Worm (Caenorhabditis elegans) whole organism, L1 larva: ENCODE data around the gene dgk-1.

Source experiments
- C04F5.9 ChIP-seq: sonication (generic microtip); optimal IDR thresholded peaks from 2 replicates; lab custom pipeline; 2016; ENCODE audit warnings: missing genetic modification characterization, missing compliant biosample characterization
- C16A3.4 ChIP-seq: fragments of 150-350 bp; optimal IDR thresholded peaks from 2 replicates; lab custom pipeline; 2014; ENCODE audit warnings: missing biosample characterization, missing genetic modification characterization
- F16B12.6 ChIP-seq: fragments of 150-350 bp; optimal IDR thresholded peaks from 2 replicates; lab custom pipeline; 2014; ENCODE audit warnings: missing biosample characterization, missing genetic modification characterization
- Y116A8C.19 ChIP-seq: sonication (generic microtip); optimal IDR thresholded peaks from 2 replicates; lab custom pipeline; 2016; ENCODE audit warnings: missing compliant biosample characterization, missing genetic modification characterization, borderline replicate concordance
- alr-1 ChIP-seq: fragments of 200-800 bp; sonication (Bioruptor generic); optimal IDR thresholded peaks from 2 replicates; lab custom pipeline; 2018; ENCODE audit warnings: borderline replicate concordance, mild to moderate bottlenecking, missing genetic modification characterization, missing compliant biosample characterization
- ama-1 ChIP-seq: fragments of 150-350 bp; optimal IDR thresholded peaks from 2 replicates; lab custom pipeline; 2014
- ceh-8 ChIP-seq: fragments of 200-800 bp; sonication (Bioruptor generic); optimal IDR thresholded peaks from 2 replicates; lab custom pipeline; 2018; ENCODE audit warnings: mild to moderate bottlenecking, missing genetic modification characterization, moderate library complexity, missing compliant biosample characterization
- ceh-82 ChIP-seq, 3 experiments: fragments of 150-350 bp in 1 of 3; sonication (generic microtip) in 2 of 3; optimal IDR thresholded peaks; 2 replicates each; lab custom pipeline; 2014 to 2017; ENCODE audit warnings: missing biosample characterization in 3 of 3, missing genetic modification characterization in 3 of 3
- ceh-88 ChIP-seq: fragments of 200-800 bp; sonication (Bioruptor generic); IDR thresholded peaks from 2 replicates; pipeline ENCODE4 v1.3.6; 2022; ENCODE audit warnings: missing genetic modification characterization, missing compliant biosample characterization
- ceh-90 ChIP-seq: sonication (generic microtip); optimal IDR thresholded peaks from 2 replicates; lab custom pipeline; 2016; ENCODE audit warnings: missing genetic modification characterization, missing compliant biosample characterization
- ces-1 ChIP-seq: fragments of 150-350 bp; optimal IDR thresholded peaks from 2 replicates; lab custom pipeline; 2014; ENCODE audit warnings: missing biosample characterization, missing genetic modification reagents, missing genetic modification characterization
- dsc-1 ChIP-seq: sonication (generic microtip); optimal IDR thresholded peaks from 2 replicates; lab custom pipeline; 2016; ENCODE audit warnings: mild to moderate bottlenecking, missing genetic modification characterization, missing compliant biosample characterization
- efl-3 ChIP-seq: fragments of 200-800 bp; sonication (Bioruptor generic); optimal IDR thresholded peaks from 2 replicates; lab custom pipeline; 2018; ENCODE audit warnings: mild to moderate bottlenecking, missing genetic modification characterization, missing compliant biosample characterization
- elt-3 ChIP-seq, 6 experiments: fragments of 150-350 bp in 1 of 6; sonication (generic microtip); optimal IDR thresholded peaks; 2 replicates each; lab custom pipeline; 2017 to 2018; ENCODE audit warnings: missing biosample characterization in 6 of 6, missing genetic modification characterization in 6 of 6, inconsistent platforms in 1 of 6
- fkh-10 ChIP-seq: sonication (generic microtip); optimal IDR thresholded peaks from 2 replicates; lab custom pipeline; 2017; ENCODE audit warnings: missing biosample characterization, missing genetic modification reagents, missing genetic modification characterization
- fos-1 ChIP-seq: fragments of 150-350 bp; optimal IDR thresholded peaks from 2 replicates; lab custom pipeline; 2014; ENCODE audit warnings: missing biosample characterization, missing genetic modification characterization
- grh-1 ChIP-seq: fragments of 200-800 bp; sonication (Bioruptor generic); IDR thresholded peaks from 2 replicates; pipeline ENCODE4 v1.3.6; 2022; ENCODE audit warnings: missing genetic modification reagents, missing genetic modification characterization, missing compliant biosample characterization
- hlh-4 ChIP-seq: sonication (generic microtip); optimal IDR thresholded peaks from 2 replicates; lab custom pipeline; 2016; ENCODE audit warnings: mild to moderate bottlenecking, missing genetic modification characterization, missing compliant biosample characterization
- hpl-2 ChIP-seq: fragments of 150-350 bp; optimal IDR thresholded peaks from 2 replicates; lab custom pipeline; 2014; ENCODE audit warnings: missing biosample characterization, missing genetic modification reagents, missing genetic modification characterization
- lin-13 ChIP-seq: fragments of 150-350 bp; optimal IDR thresholded peaks from 2 replicates; lab custom pipeline; 2014; ENCODE audit warnings: missing biosample characterization, missing genetic modification reagents, missing genetic modification characterization
- lin-15B ChIP-seq: fragments of 150-350 bp; sonication (generic microtip); optimal IDR thresholded peaks from 3 replicates; lab custom pipeline; 2014; ENCODE audit warnings: missing biosample characterization, missing genetic modification characterization
- lin-39 ChIP-seq: fragments of 150-350 bp; optimal IDR thresholded peaks from 2 replicates; lab custom pipeline; 2014; ENCODE audit warnings: missing biosample characterization, missing genetic modification reagents, missing genetic modification characterization
- lir-3 ChIP-seq: sonication (generic microtip); optimal IDR thresholded peaks from 2 replicates; lab custom pipeline; 2016; ENCODE audit warnings: mild to moderate bottlenecking, missing genetic modification characterization, moderate library complexity, missing compliant biosample characterization; ENCODE audit not compliant: poor library complexity
- mab-9 ChIP-seq: fragments of 200-800 bp; sonication (Bioruptor generic); IDR thresholded peaks from 2 replicates; pipeline ENCODE4 v1.3.6; 2022; ENCODE audit warnings: missing genetic modification reagents, missing genetic modification characterization, missing compliant biosample characterization
- nhr-11 ChIP-seq: fragments of 150-350 bp; optimal IDR thresholded peaks from 2 replicates; lab custom pipeline; 2014; ENCODE audit warnings: missing biosample characterization, missing genetic modification characterization
- nhr-12 ChIP-seq: sonication (generic microtip); optimal IDR thresholded peaks from 2 replicates; lab custom pipeline; 2017; ENCODE audit warnings: missing biosample characterization, missing genetic modification characterization
- nhr-19 ChIP-seq: fragments of 200-800 bp; sonication (Bioruptor generic); conservative IDR thresholded peaks from 2 replicates; pipeline ENCODE4 v1.3.6; 2022; ENCODE audit warnings: missing genetic modification characterization, missing compliant biosample characterization
- nhr-237 ChIP-seq: fragments of 150-350 bp; optimal IDR thresholded peaks from 2 replicates; lab custom pipeline; 2014; ENCODE audit warnings: missing biosample characterization, missing genetic modification characterization
- nhr-28 ChIP-seq: fragments of 150-350 bp; optimal IDR thresholded peaks from 2 replicates; lab custom pipeline; 2014; ENCODE audit warnings: missing biosample characterization, missing genetic modification characterization
- nhr-71 ChIP-seq: sonication (generic microtip); optimal IDR thresholded peaks from 2 replicates; lab custom pipeline; 2016; ENCODE audit warnings: mild to moderate bottlenecking, missing genetic modification characterization, moderate library complexity, missing compliant biosample characterization
- nhr-76 ChIP-seq: sonication (generic microtip); optimal IDR thresholded peaks from 2 replicates; lab custom pipeline; 2017; ENCODE audit warnings: missing biosample characterization, missing genetic modification characterization
- nhr-77 ChIP-seq: fragments of 150-350 bp; optimal IDR thresholded peaks from 2 replicates; lab custom pipeline; 2014; ENCODE audit warnings: missing biosample characterization, missing genetic modification characterization
- nhr-84 ChIP-seq: sonication (generic microtip); optimal IDR thresholded peaks from 2 replicates; lab custom pipeline; 2017; ENCODE audit warnings: missing biosample characterization, missing genetic modification characterization
- nhr-85 ChIP-seq: sonication (generic microtip); peaks from one replicate; lab custom pipeline; 2016; ENCODE audit warnings: missing genetic modification characterization, inconsistent platforms, missing compliant biosample characterization
- nhr-90 ChIP-seq: sonication (generic microtip); optimal IDR thresholded peaks from 2 replicates; lab custom pipeline; 2016; ENCODE audit warnings: mild to moderate bottlenecking, missing genetic modification characterization, missing compliant biosample characterization; ENCODE audit not compliant: poor library complexity
- pag-3 ChIP-seq: sonication (generic microtip); optimal IDR thresholded peaks from 2 replicates; lab custom pipeline; 2017; ENCODE audit warnings: missing genetic modification characterization, mild to moderate bottlenecking, missing compliant biosample characterization, antibody characterized with exemption, borderline replicate concordance; ENCODE audit not compliant: insufficient read depth
- pax-3 ChIP-seq: fragments of 200-800 bp; sonication (Bioruptor generic); optimal IDR thresholded peaks from 2 replicates; lab custom pipeline; 2018; ENCODE audit warnings: mild to moderate bottlenecking, missing genetic modification characterization, moderate library complexity, missing compliant biosample characterization
- pqm-1 ChIP-seq: sonication (generic microtip); optimal IDR thresholded peaks from 3 replicates; lab custom pipeline; 2017; ENCODE audit warnings: missing biosample characterization, missing genetic modification characterization
- skn-1 ChIP-seq: fragments of 150-350 bp; optimal IDR thresholded peaks from 2 replicates; lab custom pipeline; 2014; ENCODE audit warnings: missing biosample characterization, missing genetic modification characterization
- sox-4 ChIP-seq: sonication (generic microtip); optimal IDR thresholded peaks from 2 replicates; lab custom pipeline; 2016; ENCODE audit warnings: missing genetic modification characterization, missing compliant biosample characterization
- swsn-7 ChIP-seq: sonication (generic microtip); optimal IDR thresholded peaks from 2 replicates; lab custom pipeline; 2016; ENCODE audit warnings: missing genetic modification characterization, missing compliant biosample characterization
- tbx-2 ChIP-seq: sonication (generic microtip); optimal IDR thresholded peaks from 2 replicates; lab custom pipeline; 2016; ENCODE audit warnings: missing genetic modification characterization, missing compliant biosample characterization
- tlp-1 ChIP-seq: fragments of 150-350 bp; optimal IDR thresholded peaks from 2 replicates; lab custom pipeline; 2014; ENCODE audit warnings: missing biosample characterization, missing genetic modification characterization
- unc-130 ChIP-seq: fragments of 150-350 bp; optimal IDR thresholded peaks from 2 replicates; lab custom pipeline; 2017; ENCODE audit warnings: missing biosample characterization, missing genetic modification characterization, inconsistent platforms
- vab-15 ChIP-seq: sonication (generic microtip); optimal IDR thresholded peaks from 2 replicates; lab custom pipeline; 2017; ENCODE audit warnings: missing genotype, mild to moderate bottlenecking, missing genetic modification characterization, missing compliant biosample characterization
- xbp-1 ChIP-seq: sonication (generic microtip); optimal IDR thresholded peaks from 2 replicates; lab custom pipeline; 2016; ENCODE audit warnings: missing genetic modification characterization, missing compliant biosample characterization
- zag-1 ChIP-seq: fragments of 150-350 bp; optimal IDR thresholded peaks from 2 replicates; lab custom pipeline; 2014; ENCODE audit warnings: missing biosample characterization, missing genetic modification characterization
- zip-4 ChIP-seq: fragments of 200-800 bp; sonication (Bioruptor generic); optimal IDR thresholded peaks from 2 replicates; lab custom pipeline; 2018; ENCODE audit warnings: mild to moderate bottlenecking, missing genetic modification characterization, moderate library complexity, missing compliant biosample characterization
- ztf-11 ChIP-seq, 2 experiments: sonication (generic microtip); optimal IDR thresholded peaks; 2 replicates each; lab custom pipeline; 2016 to 2017; ENCODE audit warnings: missing genetic modification characterization in 2 of 2, missing biosample characterization in 1 of 2, missing compliant biosample characterization in 1 of 2

Gene dgk-1

DNA sequence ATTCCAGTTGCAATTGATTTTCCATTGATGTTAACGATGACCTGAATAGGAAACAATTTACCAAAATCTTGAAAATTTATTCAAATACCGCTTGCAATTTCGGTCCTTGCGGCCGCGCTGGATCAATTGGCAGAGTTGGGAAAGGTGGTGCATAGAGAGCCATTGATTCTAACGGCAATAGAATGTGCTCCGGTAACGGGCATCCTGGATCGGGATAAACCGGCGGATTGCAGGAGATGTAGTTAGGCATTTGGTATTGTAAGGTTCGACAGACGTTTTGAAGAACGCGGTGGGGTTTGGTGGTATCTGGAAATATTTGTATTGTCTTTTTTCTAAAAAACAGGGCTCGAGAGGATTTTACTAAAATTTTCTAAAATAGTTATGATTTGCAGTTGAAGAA lies 39.6 kb upstream of the dgk-1 start:
- TF ChIP-seq mab-9 (GFP tag; lab: Robert Waterston, UW) (no peak), nhr-237 (no peak), ama-1 (lab: Kevin White, UChicago) (no peak), vab-15 (tag; lab: Kevin White, UChicago) (no peak), sox-4 (tag; lab: Kevin White, UChicago) (no peak), pax-3 (tag; lab: Kevin White, UChicago) (no peak), C16A3.4 (tag; lab: Kevin White, UChicago) (no peak), hlh-4 (tag; lab: Kevin White, UChicago) (no peak)

DNA sequence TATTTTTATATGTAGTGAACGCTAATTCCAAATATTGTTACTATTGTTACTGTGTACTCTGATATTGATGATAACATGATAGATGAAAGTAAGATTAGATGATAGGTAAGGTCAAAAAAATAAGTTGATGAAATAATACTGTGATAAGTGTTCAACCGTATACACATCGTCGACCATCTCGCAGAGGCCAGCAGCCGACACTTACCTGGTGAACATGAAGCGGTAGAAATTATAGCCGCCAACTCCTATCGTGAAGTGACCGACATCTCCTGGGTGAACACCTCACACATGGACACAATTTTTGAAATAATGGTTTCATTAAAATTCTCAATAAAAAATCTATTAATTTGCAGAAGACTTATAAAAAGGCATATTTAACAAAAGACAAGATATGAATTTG lies 36.1 kb upstream of the dgk-1 start:
- TF ChIP-seq unc-130 (tag; lab: Kevin White, UChicago) (no peak), tlp-1 (tag; lab: Kevin White, UChicago) (no peak), lin-15B (no peak), dsc-1 (tag; lab: Kevin White, UChicago) (no peak)
- TF ChIP-seq, all 84 proteins: peak for 0

DNA sequence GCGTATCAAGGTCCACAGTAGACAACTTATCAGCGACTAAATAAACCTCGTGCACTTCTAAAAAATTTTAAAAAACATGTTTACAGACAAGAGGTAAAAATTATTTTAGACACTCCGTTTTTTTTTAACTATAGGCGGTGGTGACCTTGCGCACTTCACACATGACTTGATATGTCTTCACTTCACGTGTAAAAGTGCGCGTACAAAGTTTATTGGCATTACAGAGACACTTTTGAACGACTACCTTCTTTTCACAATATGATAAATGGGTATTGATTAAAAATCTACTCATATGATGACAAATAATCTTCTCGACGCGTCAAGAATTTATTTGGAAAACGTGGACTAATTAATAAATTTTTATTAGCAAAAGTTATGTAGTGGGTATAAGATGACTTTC lies 35.5 kb upstream of the dgk-1 start:
- no peak for TF ChIP-seq ceh-90
- TF ChIP-seq nhr-76 (tag; lab: Kevin White, UChicago), result no peak
- peak; percentile 26 for TF ChIP-seq nhr-90
- peak; percentile 87 for TF ChIP-seq nhr-85 (tag; lab: Kevin White, UChicago)
- TF ChIP-seq lin-15B, result no peak
- no peak for TF ChIP-seq swsn-7 (tag; lab: Kevin White, UChicago)
- no peak for TF ChIP-seq nhr-11 (tag; lab: Kevin White, UChicago)
- no peak for TF ChIP-seq nhr-84 (tag; lab: Kevin White, UChicago)
- TF ChIP-seq F16B12.6 (tag; lab: Kevin White, UChicago), result no peak
- no peak for TF ChIP-seq ces-1 (GFP tag; lab: Kevin White, UChicago)
- TF ChIP-seq Y116A8C.19 (tag; lab: Kevin White, UChicago), result no peak
- TF ChIP-seq nhr-71 (tag; lab: Kevin White, UChicago), result peak; percentile 74
- peak; percentile 12; the same call in 1 of the 2 replicates for TF ChIP-seq grh-1 (GFP tag; lab: Robert Waterston, UW)
- TF ChIP-seq zip-4 (GFP tag; lab: Kevin White, UChicago), result no peak
- TF ChIP-seq ztf-11 (tag; optimal IDR thresholded peaks at IDR 0.05; lab: Kevin White, UChicago), result no peak
- TF ChIP-seq ceh-82 (tag; optimal IDR thresholded peaks at IDR 0.05; lab: Kevin White, UChicago), result no peak
- TF ChIP-seq hpl-2, result no peak
- TF ChIP-seq pag-3, result no peak
- no peak for TF ChIP-seq ceh-88 (GFP tag; lab: Robert Waterston, UW)
- TF ChIP-seq unc-130 (tag; lab: Kevin White, UChicago), result peak; percentile 53
- no peak for TF ChIP-seq lin-13 (GFP tag; lab: Kevin White, UChicago)
- TF ChIP-seq alr-1 (tag; lab: Kevin White, UChicago), result no peak
- no peak for TF ChIP-seq zag-1
- TF ChIP-seq lir-3 (tag; lab: Kevin White, UChicago), result no peak
- peak; percentile 38 for TF ChIP-seq tbx-2 (tag; lab: Kevin White, UChicago)
- TF ChIP-seq C04F5.9 (tag; lab: Kevin White, UChicago), result no peak
- no peak for TF ChIP-seq pax-3 (tag; lab: Kevin White, UChicago)
- TF ChIP-seq pqm-1 (tag; lab: Kevin White, UChicago), result no peak
- no peak for TF ChIP-seq nhr-28 (tag; lab: Kevin White, UChicago)
- peak in 2 of 6 experiments; percentile 45 to 71 for TF ChIP-seq elt-3 (tag; optimal IDR thresholded peaks at IDR 0.05; lab: Kevin White, UChicago)
- no peak for TF ChIP-seq fkh-10
- peak; percentile 60 for TF ChIP-seq nhr-19 (GFP tag; lab: Robert Waterston, UW)
- TF ChIP-seq efl-3 (GFP tag; lab: Kevin White, UChicago), result no peak
- no peak for TF ChIP-seq nhr-77 (tag; lab: Kevin White, UChicago)
- TF ChIP-seq nhr-12 (tag; lab: Kevin White, UChicago), result no peak
- no peak for TF ChIP-seq xbp-1 (tag; lab: Kevin White, UChicago)
- no peak for TF ChIP-seq dsc-1 (tag; lab: Kevin White, UChicago)
- no peak for TF ChIP-seq ama-1 (lab: Kevin White, UChicago)
- TF ChIP-seq fos-1 (tag; lab: Kevin White, UChicago), result no peak
- peak; percentile 83 for TF ChIP-seq skn-1 (tag; lab: Kevin White, UChicago)
- no peak for TF ChIP-seq vab-15 (tag; lab: Kevin White, UChicago)
- TF ChIP-seq ceh-8 (GFP tag; lab: Kevin White, UChicago), result no peak
- TF ChIP-seq lin-39, result no peak
